Fruit fly (Drosophila melanogaster) whole organism, embryonic: ENCODE data around the gene morgue.
A peak's percentile ranks its signal among the peaks of the same experiment; 100 is the strongest.

ENCODE experiments used
- Bdp1 ChIP-seq: fragments of 200-800 bp; sonication (Bioruptor generic); optimal IDR thresholded peaks from 3 replicates; lab custom pipeline; 2016; ENCODE audit warnings: missing biosample characterization, missing genetic modification characterization
- CG10431 ChIP-seq: fragments of 200-800 bp; sonication (Bioruptor generic); optimal IDR thresholded peaks from 3 replicates; lab custom pipeline; 2018; ENCODE audit warnings: missing biosample characterization, mild to moderate bottlenecking, missing genetic modification characterization
- CG11085 ChIP-seq: fragments of 200-800 bp; sonication (Bioruptor generic); IDR thresholded peaks from 2 replicates; pipeline ENCODE4 v1.3.6; 2022; ENCODE audit warnings: missing biosample characterization, missing genetic modification characterization
- CG12071 ChIP-seq: fragments of 200-800 bp; sonication (Bioruptor generic); optimal IDR thresholded peaks from 3 replicates; lab custom pipeline; 2018; ENCODE audit warnings: missing biosample characterization, mild to moderate bottlenecking, missing genetic modification characterization
- CG12391 ChIP-seq: fragments of 200-800 bp; sonication (Bioruptor generic); optimal IDR thresholded peaks from 3 replicates; lab custom pipeline; 2018; ENCODE audit warnings: missing biosample characterization, mild to moderate bottlenecking, missing genetic modification characterization, moderate library complexity
- CG14965 ChIP-seq: fragments of 200-800 bp; sonication (Bioruptor generic); optimal IDR thresholded peaks from 2 replicates; lab custom pipeline; 2016; ENCODE audit warnings: missing biosample characterization, missing genetic modification characterization, borderline replicate concordance
- CG18262 ChIP-seq: fragments of 200-800 bp; optimal IDR thresholded peaks from 3 replicates; lab custom pipeline; 2019; ENCODE audit warnings: missing biosample characterization, mild to moderate bottlenecking, missing genetic modification characterization, moderate library complexity
- CG18599 ChIP-seq: fragments of 200-800 bp; sonication (Bioruptor generic); optimal IDR thresholded peaks from 3 replicates; lab custom pipeline; 2017; ENCODE audit warnings: missing biosample characterization, missing genetic modification characterization, mild to moderate bottlenecking, moderate library complexity, missing genetic modification reagents
- CG18764 ChIP-seq: fragments of 200-800 bp; sonication (Bioruptor generic); optimal IDR thresholded peaks from 3 replicates; lab custom pipeline; 2016; ENCODE audit warnings: missing biosample characterization, missing genetic modification characterization
- CG2116 ChIP-seq: fragments of 200-800 bp; sonication (Bioruptor generic); optimal IDR thresholded peaks from 3 replicates; lab custom pipeline; 2018; ENCODE audit warnings: missing biosample characterization, mild to moderate bottlenecking, missing genetic modification characterization
- CG2199 ChIP-seq: fragments of 200-800 bp; sonication (Bioruptor generic); IDR thresholded peaks from 3 replicates; pipeline ENCODE4 v1.3.6; 2022; ENCODE audit warnings: missing biosample characterization, missing genetic modification characterization
- CG2202 ChIP-seq: fragments of 200-800 bp; sonication (Bioruptor generic); optimal IDR thresholded peaks from 2 replicates; lab custom pipeline; 2018; ENCODE audit warnings: missing biosample characterization, mild to moderate bottlenecking, missing genetic modification characterization
- CG2678 ChIP-seq: fragments of 200-800 bp; sonication (Bioruptor generic); optimal IDR thresholded peaks from 3 replicates; lab custom pipeline; 2019; ENCODE audit warnings: missing biosample characterization, mild to moderate bottlenecking, missing genetic modification characterization, moderate library complexity
- CG30020 ChIP-seq: fragments of 200-800 bp; optimal IDR thresholded peaks from 2 replicates; lab custom pipeline; 2019; ENCODE audit warnings: missing biosample characterization, mild to moderate bottlenecking, missing genetic modification characterization, moderate library complexity
- CG30431 ChIP-seq: fragments of 200-800 bp; sonication (Bioruptor generic); optimal IDR thresholded peaks from 2 replicates; lab custom pipeline; 2017; ENCODE audit warnings: missing biosample characterization, missing genetic modification characterization
- CG32767 ChIP-seq: fragments of 200-800 bp; sonication (Bioruptor generic); IDR thresholded peaks from 2 replicates; pipeline ENCODE4 v1.3.6; 2022; ENCODE audit warnings: missing biosample characterization, missing genetic modification characterization
- CG4360 ChIP-seq: fragments of 200-800 bp; sonication (Bioruptor generic); IDR thresholded peaks from 2 replicates; pipeline ENCODE4 v1.3.6; 2022; ENCODE audit warnings: missing biosample characterization, missing genetic modification characterization
- CG4730 ChIP-seq: fragments of 200-800 bp; sonication (Bioruptor generic); IDR thresholded peaks from 2 replicates; pipeline ENCODE4 v1.3.6; 2022; ENCODE audit warnings: missing biosample characterization, missing genetic modification characterization
- CG4854 ChIP-seq: fragments of 200-800 bp; sonication (Bioruptor generic); optimal IDR thresholded peaks from 2 replicates; lab custom pipeline; 2016; ENCODE audit warnings: missing biosample characterization, missing genetic modification characterization, inconsistent platforms
- CG6683 ChIP-seq: fragments of 200-800 bp; sonication (Bioruptor generic); optimal IDR thresholded peaks from 2 replicates; lab custom pipeline; 2017; ENCODE audit warnings: missing biosample characterization, mild to moderate bottlenecking, missing genetic modification characterization, missing genetic modification reagents
- CG6791 ChIP-seq: fragments of 200-800 bp; sonication (Bioruptor generic); IDR thresholded peaks from 3 replicates; pipeline ENCODE4 v1.3.6; 2022; ENCODE audit warnings: missing biosample characterization, missing genetic modification characterization; ENCODE audit not compliant: partially characterized antibody
- CG7786 ChIP-seq: fragments of 200-800 bp; sonication (Bioruptor generic); optimal IDR thresholded peaks from 2 replicates; lab custom pipeline; 2016; ENCODE audit warnings: missing biosample characterization, missing genetic modification characterization
- CG7987 ChIP-seq: fragments of 200-800 bp; sonication (Bioruptor generic); optimal IDR thresholded peaks from 2 replicates; lab custom pipeline; 2018; ENCODE audit warnings: missing biosample characterization, mild to moderate bottlenecking, missing genetic modification characterization, moderate library complexity
- CTCF ChIP-seq: fragments of 200-800 bp; sonication (Bioruptor generic); optimal IDR thresholded peaks from 2 replicates; lab custom pipeline; 2017; ENCODE audit warnings: missing biosample characterization, mild to moderate bottlenecking, missing genetic modification characterization, moderate library complexity
- CoRest ChIP-seq: fragments of 200-800 bp; sonication (Bioruptor generic); optimal IDR thresholded peaks from 3 replicates; lab custom pipeline; 2018; ENCODE audit warnings: missing biosample characterization, mild to moderate bottlenecking, missing genetic modification characterization, moderate library complexity
- D19B ChIP-seq: fragments of 200-800 bp; sonication (Bioruptor generic); optimal IDR thresholded peaks from 2 replicates; lab custom pipeline; 2017; ENCODE audit warnings: missing biosample characterization, mild to moderate bottlenecking, missing genetic modification characterization
- Dek ChIP-seq: fragments of 200-800 bp; sonication (Bioruptor generic); optimal IDR thresholded peaks from 3 replicates; lab custom pipeline; 2019; ENCODE audit warnings: missing biosample characterization, mild to moderate bottlenecking, missing genetic modification characterization, moderate library complexity
- Doc2 ChIP-seq: fragments of 200-800 bp; sonication (Bioruptor generic); IDR thresholded peaks from 2 replicates; pipeline ENCODE4 v1.3.6; 2022; ENCODE audit warnings: missing biosample characterization, missing genetic modification characterization
- ERR ChIP-seq: fragments of 200-800 bp; sonication (Bioruptor generic); optimal IDR thresholded peaks from 2 replicates; lab custom pipeline; 2016; ENCODE audit warnings: missing biosample characterization, missing genetic modification characterization
- Elba2 ChIP-seq: fragments of 200-800 bp; sonication (Bioruptor generic); optimal IDR thresholded peaks from 3 replicates; lab custom pipeline; 2016; ENCODE audit warnings: missing biosample characterization, missing genetic modification characterization
- Hmx ChIP-seq: fragments of 200-800 bp; sonication (Bioruptor generic); optimal IDR thresholded peaks from 2 replicates; lab custom pipeline; 2016; ENCODE audit warnings: missing biosample characterization, missing genetic modification characterization
- Med ChIP-seq: fragments of 200-800 bp; sonication (Bioruptor generic); peaks from one replicate; lab custom pipeline; 2016; ENCODE audit warnings: missing biosample characterization, missing genetic modification characterization, mild to moderate bottlenecking, inconsistent platforms, moderate library complexity
- Mrtf ChIP-seq: fragments of 200-800 bp; sonication (Bioruptor generic); IDR thresholded peaks from 3 replicates; pipeline ENCODE4 v1.3.6; 2022; ENCODE audit warnings: missing biosample characterization, missing genetic modification characterization
- PHDP ChIP-seq: fragments of 200-800 bp; sonication (Bioruptor generic); optimal IDR thresholded peaks from 3 replicates; lab custom pipeline; 2018; ENCODE audit warnings: missing biosample characterization, mild to moderate bottlenecking, missing genetic modification characterization, moderate library complexity
- Side ChIP-seq: fragments of 200-800 bp; sonication (Bioruptor generic); optimal IDR thresholded peaks from 2 replicates; lab custom pipeline; 2016; ENCODE audit warnings: missing biosample characterization, missing genetic modification characterization
- Stat92E ChIP-seq, 3 experiments: fragments of >200 bp in 2 of 3; fragments of 200-800 bp in 1 of 3; sonication (Bioruptor generic) in 1 of 3; optimal IDR thresholded peaks; 2 replicates each; lab custom pipeline; 2017 to 2019; ENCODE audit warnings: missing biosample characterization in 3 of 3, missing genetic modification characterization in 3 of 3, mild to moderate bottlenecking in 1 of 3, moderate library complexity in 1 of 3
- Xrp1 ChIP-seq: fragments of 200-800 bp; sonication (Bioruptor generic); IDR thresholded peaks from 2 replicates; pipeline ENCODE4 v1.3.6; 2022; ENCODE audit warnings: missing biosample characterization, missing genetic modification characterization
- ap ChIP-seq: fragments of 200-800 bp; sonication (Bioruptor generic); IDR thresholded peaks from 2 replicates; pipeline ENCODE4 v1.3.6; 2022; ENCODE audit warnings: missing biosample characterization, missing genetic modification characterization
- bbx ChIP-seq: fragments of 200-800 bp; sonication (Bioruptor generic); IDR thresholded peaks from 2 replicates; pipeline ENCODE4 v1.3.6; 2022; ENCODE audit warnings: missing biosample characterization, missing genetic modification characterization; ENCODE audit not compliant: partially characterized antibody
- bowl ChIP-seq: fragments of 200-800 bp; sonication (Bioruptor generic); IDR thresholded peaks from 2 replicates; pipeline ENCODE4 v1.3.6; 2022; ENCODE audit warnings: missing biosample characterization, missing genetic modification characterization
- br ChIP-seq: fragments of >200 bp; optimal IDR thresholded peaks from 2 replicates; lab custom pipeline; 2017
- chif ChIP-seq, 2 experiments: fragments of 200-800 bp; sonication (Bioruptor generic); optimal IDR thresholded peaks; 3 replicates each; lab custom pipeline; 2016; ENCODE audit warnings: missing biosample characterization in 2 of 2, missing genetic modification characterization in 2 of 2
- chm ChIP-seq: fragments of 200-800 bp; sonication (Bioruptor generic); IDR thresholded peaks from 2 replicates; pipeline ENCODE4 v1.3.6; 2022; ENCODE audit warnings: missing biosample characterization, missing genetic modification characterization
- ftz-f1 ChIP-seq: fragments of 200-800 bp; sonication (Bioruptor generic); optimal IDR thresholded peaks from 2 replicates; lab custom pipeline; 2016; ENCODE audit warnings: missing biosample characterization, missing genetic modification characterization
- gcm ChIP-seq: fragments of 200-800 bp; sonication (Bioruptor generic); optimal IDR thresholded peaks from 2 replicates; lab custom pipeline; 2019; ENCODE audit warnings: missing biosample characterization, mild to moderate bottlenecking, missing genetic modification characterization, moderate library complexity
- p53 ChIP-seq: fragments of 200-800 bp; sonication (Bioruptor generic); optimal IDR thresholded peaks from 2 replicates; lab custom pipeline; 2016; ENCODE audit warnings: missing biosample characterization, missing genetic modification characterization
- pan ChIP-seq, 4 experiments: fragments of >200 bp in 3 of 4; fragments of 200-800 bp in 1 of 4; sonication (Bioruptor generic) in 1 of 4; optimal IDR thresholded peaks in 3 of 4; IDR thresholded peaks in 1 of 4; 2 replicates each; pipeline versions ENCODE4 v1.3.6 to Lab custom; 2017 to 2022; ENCODE audit warnings: missing biosample characterization in 2 of 4, missing genetic modification characterization in 2 of 4, mixed read lengths in 1 of 4
- pb ChIP-seq: fragments of 200-800 bp; sonication (Bioruptor generic); optimal IDR thresholded peaks from 3 replicates; lab custom pipeline; 2016; ENCODE audit warnings: missing biosample characterization, missing genetic modification characterization
- phol ChIP-seq: fragments of 200-800 bp; sonication (Bioruptor generic); optimal IDR thresholded peaks from 3 replicates; lab custom pipeline; 2018; ENCODE audit warnings: missing biosample characterization, mild to moderate bottlenecking, missing genetic modification characterization, moderate library complexity
- repo ChIP-seq: fragments of 200-800 bp; sonication (Bioruptor generic); optimal IDR thresholded peaks from 2 replicates; lab custom pipeline; 2016; ENCODE audit warnings: missing biosample characterization, missing genetic modification characterization
- tio ChIP-seq: fragments of 200-800 bp; sonication (Bioruptor generic); optimal IDR thresholded peaks from 2 replicates; lab custom pipeline; 2017; ENCODE audit warnings: missing biosample characterization, missing genetic modification characterization, inconsistent platforms
- zen ChIP-seq: fragments of 200-800 bp; sonication (Bioruptor generic); optimal IDR thresholded peaks from 3 replicates; lab custom pipeline; 2018; ENCODE audit warnings: missing biosample characterization, mild to moderate bottlenecking, missing genetic modification characterization, moderate library complexity

Gene morgue

dm6 chr2L:4444457-4444856, at the start of gene morgue, which contains the start of gene Elp3 (continued):
- TF ChIP-seq CG10431 (GFP tag; lab: Kevin White, UChicago) (no peak), CG4360 (GFP tag; lab: Robert Waterston, UW) (no peak), CG4730 (GFP tag; lab: Robert Waterston, UW) (no peak), CG18262 (tag; lab: Kevin White, UChicago) (no peak), gcm (GFP tag; lab: Kevin White, UChicago) (no peak), PHDP (tag; lab: Kevin White, UChicago) (no peak), CG2678 (tag; lab: Kevin White, UChicago) (no peak), CG11085 (GFP tag; lab: Robert Waterston, UW) (no peak), CG30431 (GFP tag; lab: Kevin White, UChicago) (no peak), CG6683 (GFP tag; lab: Kevin White, UChicago) (no peak), CG2199 (GFP tag; lab: Robert Waterston, UW) (no peak), Side (GFP tag; lab: Kevin White, UChicago) (no peak), p53 (GFP tag; lab: Kevin White, UChicago) (no peak), Doc2 (GFP tag; lab: Robert Waterston, UW) (no peak), CG14965 (GFP tag; lab: Kevin White, UChicago) (no peak), CG7987 (GFP tag; lab: Kevin White, UChicago) (no peak), CG2116 (GFP tag; lab: Kevin White, UChicago) (peak; percentile 68), CG30020 (peak; percentile 25), bowl (GFP tag; lab: Robert Waterston, UW) (no peak), chm (GFP tag; lab: Robert Waterston, UW) (no peak), repo (GFP tag; lab: Kevin White, UChicago) (no peak), ERR (GFP tag; lab: Kevin White, UChicago) (no peak), CG12071 (no peak), CG6791 (GFP tag; lab: Robert Waterston, UW) (peak; percentile 77), Med (GFP tag; lab: Kevin White, UChicago) (peak; percentile 73), CG12391 (tag; lab: Kevin White, UChicago) (no peak), D19B (GFP tag; lab: Kevin White, UChicago) (no peak), tio (GFP tag; lab: Kevin White, UChicago) (no peak), CTCF (no peak), CG32767 (GFP tag; lab: Robert Waterston, UW) (peak; percentile 22; the same call in 1 of the 2 replicates), Stat92E (GFP tag; optimal IDR thresholded peaks at IDR 0.05; lab: Kevin White, UChicago) (peak in 1 of 3 experiments; percentile 23), phol (tag; lab: Kevin White, UChicago) (peak; percentile 11), CG18764 (no peak), ftz-f1 (GFP tag; lab: Kevin White, UChicago) (no peak), pb (GFP tag; lab: Kevin White, UChicago) (no peak), Bdp1 (no peak), chif (GFP tag; optimal IDR thresholded peaks at IDR 0.05; lab: Kevin White, UChicago) (no peak), CG18599 (GFP tag; lab: Kevin White, UChicago) (no peak), CG7786 (no peak), CoRest (tag; lab: Kevin White, UChicago) (no peak), Xrp1 (0 out of 2 replicates have a peak, but pooled peaks have one; percentile 6), Hmx (no peak), Dek (no peak), ap (GFP tag; lab: Robert Waterston, UW) (no peak), CG2202 (tag; lab: Kevin White, UChicago) (no peak), br (lab: Kevin White, UChicago) (no peak), zen (tag; lab: Kevin White, UChicago) (no peak), Elba2 (GFP tag; lab: Kevin White, UChicago) (peak; percentile 56), bbx (GFP tag; lab: Robert Waterston, UW) (peak; percentile 87), CG4854 (GFP tag; lab: Kevin White, UChicago) (no peak), pan (optimal IDR thresholded peaks at IDR 0.05; lab: Kevin White, UChicago) (no peak), pan (GFP tag; optimal IDR thresholded peaks at IDR 0.05 in 1 of 2, IDR thresholded peaks at IDR 0.05 in 1 of 2) (no peak), Mrtf (no peak)
